Worm (Caenorhabditis elegans) whole organism, young adult: ENCODE measurements around the gene T02H6.5.

Source experiments
- C06A6.2 ChIP-seq: fragments of 200-800 bp; sonication (Bioruptor generic); conservative IDR thresholded peaks from 2 replicates; pipeline ENCODE4 v1.3.6; 2022; ENCODE audit warnings: missing genetic modification characterization, missing compliant biosample characterization
- C17E4.6 ChIP-seq: fragments of 200-800 bp; sonication (Bioruptor generic); IDR thresholded peaks from 2 replicates; pipeline ENCODE4 v1.3.6; 2022; ENCODE audit warnings: missing genetic modification reagents, missing genetic modification characterization, missing compliant biosample characterization
- D2030.7 ChIP-seq: fragments of 200-800 bp; sonication (Bioruptor generic); IDR thresholded peaks from 2 replicates; pipeline ENCODE4 v1.3.6; 2022; ENCODE audit warnings: missing genetic modification reagents, missing genetic modification characterization, missing compliant biosample characterization
- F33H1.4 ChIP-seq: fragments of 200-800 bp; sonication (Bioruptor generic); IDR thresholded peaks from 2 replicates; pipeline ENCODE4 v1.3.6; 2022; ENCODE audit warnings: missing genetic modification reagents, missing genetic modification characterization, missing compliant biosample characterization
- F37B4.10 ChIP-seq: fragments of 200-800 bp; sonication (Bioruptor generic); IDR thresholded peaks from 2 replicates; pipeline ENCODE4 v1.3.6; 2022; ENCODE audit warnings: missing genetic modification characterization, missing compliant biosample characterization
- F39B2.1 ChIP-seq: fragments of 200-800 bp; sonication (Bioruptor generic); IDR thresholded peaks from 2 replicates; pipeline ENCODE4 v1.3.6; 2022; ENCODE audit warnings: missing genetic modification reagents, missing genetic modification characterization, missing compliant biosample characterization
- K11D2.4 ChIP-seq: fragments of 200-800 bp; sonication (Bioruptor generic); IDR thresholded peaks from 2 replicates; pipeline ENCODE4 v1.3.6; 2022; ENCODE audit warnings: missing genetic modification reagents, missing genetic modification characterization, missing compliant biosample characterization
- Y53G8AR.9 ChIP-seq: fragments of 200-800 bp; sonication (Bioruptor generic); conservative IDR thresholded peaks from 2 replicates; pipeline ENCODE4 v1.3.6; 2022; ENCODE audit warnings: missing genetic modification reagents, missing genetic modification characterization, missing compliant biosample characterization
- Y56A3A.18 ChIP-seq: fragments of 200-800 bp; sonication (Bioruptor generic); IDR thresholded peaks from 2 replicates; pipeline ENCODE4 v1.3.6; 2022; ENCODE audit warnings: missing genetic modification reagents, missing genetic modification characterization, missing compliant biosample characterization
- Y95B8A.8 ChIP-seq: fragments of 200-800 bp; sonication (Bioruptor generic); IDR thresholded peaks from 2 replicates; pipeline ENCODE4 v1.3.6; 2022; ENCODE audit warnings: missing genetic modification reagents, missing genetic modification characterization, missing compliant biosample characterization
- aptf-2 ChIP-seq: fragments of 200-800 bp; sonication (Bioruptor generic); conservative IDR thresholded peaks from 2 replicates; pipeline ENCODE4 v1.3.6; 2022; ENCODE audit warnings: missing genetic modification reagents, missing genetic modification characterization, missing compliant biosample characterization
- aptf-3 ChIP-seq: fragments of 200-800 bp; sonication (Bioruptor generic); IDR thresholded peaks from 2 replicates; pipeline ENCODE4 v1.3.6; 2022; ENCODE audit warnings: missing genetic modification characterization, missing compliant biosample characterization
- attf-3 ChIP-seq: fragments of 200-800 bp; sonication (Bioruptor generic); conservative IDR thresholded peaks from 2 replicates; pipeline ENCODE4 v1.3.6; 2022; ENCODE audit warnings: missing genetic modification reagents, missing genetic modification characterization, missing compliant biosample characterization
- attf-6 ChIP-seq: fragments of 200-800 bp; sonication (Bioruptor generic); IDR thresholded peaks from 2 replicates; pipeline ENCODE4 v1.3.6; 2022; ENCODE audit warnings: missing genetic modification reagents, missing genetic modification characterization, missing compliant biosample characterization
- bed-1 ChIP-seq: fragments of 200-800 bp; sonication (Bioruptor generic); IDR thresholded peaks from 2 replicates; pipeline ENCODE4 v1.3.6; 2022; ENCODE audit warnings: missing genetic modification reagents, missing genetic modification characterization, missing compliant biosample characterization
- cebp-2 ChIP-seq: fragments of 200-800 bp; sonication (Bioruptor generic); IDR thresholded peaks from 2 replicates; pipeline ENCODE4 v1.3.6; 2022; ENCODE audit warnings: missing genetic modification characterization, missing compliant biosample characterization
- ceh-100 ChIP-seq: fragments of 200-800 bp; sonication (Bioruptor generic); IDR thresholded peaks from 2 replicates; pipeline ENCODE4 v1.3.6; 2022; ENCODE audit warnings: missing genetic modification reagents, missing genetic modification characterization, missing compliant biosample characterization
- ceh-40 ChIP-seq: fragments of 200-800 bp; sonication (Bioruptor generic); IDR thresholded peaks from 2 replicates; pipeline ENCODE4 v1.3.6; 2022; ENCODE audit warnings: missing genetic modification characterization, missing compliant biosample characterization
- ceh-58 ChIP-seq: fragments of 200-800 bp; sonication (Bioruptor generic); IDR thresholded peaks from 2 replicates; pipeline ENCODE4 v1.3.6; 2022; ENCODE audit warnings: missing genetic modification characterization, missing compliant biosample characterization
- ceh-91 ChIP-seq: fragments of 200-800 bp; sonication (Bioruptor generic); IDR thresholded peaks from 2 replicates; pipeline ENCODE4 v1.3.6; 2022; ENCODE audit warnings: missing genetic modification reagents, missing genetic modification characterization, missing compliant biosample characterization
- dox-1 ChIP-seq: fragments of 200-800 bp; sonication (Bioruptor generic); IDR thresholded peaks from 2 replicates; pipeline ENCODE4 v1.3.6; 2022; ENCODE audit warnings: missing genetic modification reagents, missing genetic modification characterization, missing compliant biosample characterization
- egl-18 ChIP-seq: fragments of 200-800 bp; sonication (Bioruptor generic); IDR thresholded peaks from 2 replicates; pipeline ENCODE4 v1.3.6; 2022; ENCODE audit warnings: missing genetic modification reagents, missing genetic modification characterization, missing compliant biosample characterization
- egl-44 ChIP-seq: fragments of 200-800 bp; sonication (Bioruptor generic); IDR thresholded peaks from 2 replicates; pipeline ENCODE4 v1.3.6; 2022; ENCODE audit warnings: missing genetic modification reagents, missing genetic modification characterization, missing compliant biosample characterization
- egrh-3 ChIP-seq: fragments of 200-800 bp; sonication (Bioruptor generic); IDR thresholded peaks from 2 replicates; pipeline ENCODE4 v1.3.6; 2022; ENCODE audit warnings: missing genetic modification reagents, missing genetic modification characterization, missing compliant biosample characterization
- hmg-20 ChIP-seq: fragments of 200-800 bp; sonication (Bioruptor generic); IDR thresholded peaks from 2 replicates; pipeline ENCODE4 v1.3.6; 2022; ENCODE audit warnings: missing genetic modification reagents, missing genetic modification characterization, missing compliant biosample characterization
- hsf-1 ChIP-seq: fragments of 200-800 bp; sonication (Bioruptor generic); IDR thresholded peaks from 2 replicates; pipeline ENCODE4 v1.3.6; 2022; ENCODE audit warnings: missing genetic modification reagents, missing genetic modification characterization, missing compliant biosample characterization
- lag-1 ChIP-seq: fragments of 200-800 bp; sonication (Bioruptor generic); IDR thresholded peaks from 2 replicates; pipeline ENCODE4 v1.3.6; 2022; ENCODE audit warnings: missing genetic modification reagents, missing genetic modification characterization, missing compliant biosample characterization
- let-526 ChIP-seq: fragments of 200-800 bp; sonication (Bioruptor generic); IDR thresholded peaks from 2 replicates; pipeline ENCODE4 v1.3.6; 2022; ENCODE audit warnings: missing genetic modification reagents, missing genetic modification characterization, missing compliant biosample characterization
- lin-26 ChIP-seq: fragments of 200-800 bp; sonication (Bioruptor generic); IDR thresholded peaks from 2 replicates; pipeline ENCODE4 v1.3.6; 2022; ENCODE audit warnings: missing genetic modification reagents, missing genetic modification characterization, missing compliant biosample characterization
- madf-3 ChIP-seq: fragments of 200-800 bp; sonication (Bioruptor generic); IDR thresholded peaks from 2 replicates; pipeline ENCODE4 v1.3.6; 2022; ENCODE audit warnings: missing genetic modification reagents, missing genetic modification characterization, missing compliant biosample characterization
- madf-6 ChIP-seq: fragments of 200-800 bp; sonication (Bioruptor generic); IDR thresholded peaks from 2 replicates; pipeline ENCODE4 v1.3.6; 2022; ENCODE audit warnings: missing genetic modification reagents, missing genetic modification characterization, missing compliant biosample characterization
- madf-8 ChIP-seq: fragments of 200-800 bp; sonication (Bioruptor generic); conservative IDR thresholded peaks from 2 replicates; pipeline ENCODE4 v1.3.6; 2022; ENCODE audit warnings: missing genetic modification reagents, missing genetic modification characterization, missing compliant biosample characterization
- mcd-1 ChIP-seq: fragments of 200-800 bp; sonication (Bioruptor generic); IDR thresholded peaks from 2 replicates; pipeline ENCODE4 v1.3.6; 2022; ENCODE audit warnings: missing genetic modification reagents, missing genetic modification characterization, missing compliant biosample characterization
- nfya-2 ChIP-seq: fragments of 200-800 bp; sonication (Bioruptor generic); IDR thresholded peaks from 2 replicates; pipeline ENCODE4 v1.3.6; 2022; ENCODE audit warnings: missing genetic modification reagents, missing genetic modification characterization, missing compliant biosample characterization
- ztf-25 ChIP-seq: fragments of 200-800 bp; sonication (Bioruptor generic); IDR thresholded peaks from 2 replicates; pipeline ENCODE4 v1.3.6; 2022; ENCODE audit warnings: missing genetic modification reagents, missing genetic modification characterization, missing compliant biosample characterization
- ztf-28 ChIP-seq: fragments of 200-800 bp; sonication (Bioruptor generic); IDR thresholded peaks from 2 replicates; pipeline ENCODE4 v1.3.6; 2022; ENCODE audit warnings: missing genetic modification reagents, missing genetic modification characterization, missing compliant biosample characterization
- ztf-6 ChIP-seq: fragments of 200-800 bp; sonication (Bioruptor generic); IDR thresholded peaks from 2 replicates; pipeline ENCODE4 v1.3.6; 2022; ENCODE audit warnings: missing genetic modification reagents, missing genetic modification characterization, missing compliant biosample characterization

The T02H6.5 gene

DNA sequence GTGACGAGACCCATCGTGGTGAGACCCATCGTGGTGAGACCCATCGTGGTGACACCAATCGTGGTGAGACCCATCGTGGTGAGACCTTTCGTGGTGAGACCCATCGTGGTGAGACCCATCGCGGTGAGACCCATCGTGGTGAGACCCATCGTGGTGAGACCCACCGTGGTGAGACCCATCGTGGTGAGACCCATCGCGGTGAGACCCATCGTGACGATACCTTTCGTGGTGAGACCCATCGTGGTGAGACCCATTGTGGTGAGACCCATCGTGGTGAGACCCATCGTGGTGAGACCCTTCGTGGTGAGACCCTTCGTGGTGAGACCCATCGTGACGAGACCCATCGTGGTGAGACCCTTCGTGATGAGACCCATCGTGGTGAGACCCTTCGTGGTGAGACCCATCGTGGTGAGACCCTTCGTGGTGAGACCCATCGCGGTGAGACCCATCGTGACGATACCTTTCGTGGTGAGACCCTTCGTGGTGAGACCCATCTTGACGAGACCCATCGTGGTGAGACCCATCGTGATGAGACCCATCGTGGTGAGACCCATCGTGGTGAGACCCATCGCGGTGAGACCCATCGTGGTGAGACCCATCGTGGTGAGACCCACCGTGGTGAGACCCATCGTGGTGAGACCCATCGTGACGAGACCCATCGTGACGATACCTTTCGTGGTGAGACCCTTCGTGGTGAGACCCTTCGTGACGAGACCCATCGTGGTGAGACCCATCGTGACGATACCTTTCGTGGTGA lies 12.0 kb downstream of the T02H6.5 start:
- TF ChIP-seq hmg-20 = 0 out of 2 replicates have a peak, but pooled peaks have one; percentile 32
- 0 out of 2 replicates have a peak, but pooled peaks have one; percentile 31 for TF ChIP-seq ceh-100
- peak; percentile 85 for TF ChIP-seq Y53G8AR.9 (GFP tag; lab: Robert Waterston, UW)
- peak; percentile 78 for TF ChIP-seq F33H1.4 (GFP tag; lab: Robert Waterston, UW)
- TF ChIP-seq K11D2.4 = 0 out of 2 replicates have a peak, but pooled peaks have one; percentile 44
- TF ChIP-seq Y56A3A.18 (GFP tag; lab: Robert Waterston, UW) = peak; percentile 12; the same call in 1 of the 2 replicates
- TF ChIP-seq ceh-58 (GFP tag; lab: Robert Waterston, UW) = peak; percentile 98
- peak; percentile 78; the same call in 1 of the 2 replicates for TF ChIP-seq F39B2.1 (GFP tag; lab: Robert Waterston, UW)
- 0 out of 2 replicates have a peak, but pooled peaks have one; percentile 18 for TF ChIP-seq madf-6 (GFP tag; lab: Robert Waterston, UW)
- TF ChIP-seq ztf-25 (GFP tag; lab: Robert Waterston, UW) = peak; percentile 64; the same call in 1 of the 2 replicates
- TF ChIP-seq madf-8 (GFP tag; lab: Robert Waterston, UW) = peak; percentile 31
- 0 out of 2 replicates have a peak, but pooled peaks have one; percentile 13 for TF ChIP-seq aptf-2
- TF ChIP-seq egl-44 (GFP tag; lab: Robert Waterston, UW) = 0 out of 2 replicates have a peak, but pooled peaks have one; percentile 75
- peak; percentile 46; the same call in 1 of the 2 replicates for TF ChIP-seq C06A6.2 (GFP tag; lab: Robert Waterston, UW)
- TF ChIP-seq let-526 (GFP tag; lab: Robert Waterston, UW) = 0 out of 2 replicates have a peak, but pooled peaks have one; percentile 47
- TF ChIP-seq cebp-2 (GFP tag; lab: Robert Waterston, UW) = peak; percentile 84; the same call in 1 of the 2 replicates
- TF ChIP-seq lin-26 = peak; percentile 73
- peak; percentile 93 for TF ChIP-seq madf-3 (GFP tag; lab: Robert Waterston, UW)
- peak; percentile 87; the same call in 1 of the 2 replicates for TF ChIP-seq lag-1 (GFP tag; lab: Robert Waterston, UW)
- TF ChIP-seq ztf-6 = 0 out of 2 replicates have a peak, but pooled peaks have one; percentile 54
- TF ChIP-seq attf-3 (GFP tag; lab: Robert Waterston, UW) = 0 out of 2 replicates have a peak, but pooled peaks have one; percentile 8
- TF ChIP-seq aptf-3 (GFP tag; lab: Robert Waterston, UW) = 0 out of 2 replicates have a peak, but pooled peaks have one; percentile 75
- 0 out of 2 replicates have a peak, but pooled peaks have one; percentile 20 for TF ChIP-seq Y95B8A.8 (GFP tag; lab: Robert Waterston, UW)
- peak; percentile 81; the same call in 1 of the 2 replicates for TF ChIP-seq egrh-3 (GFP tag; lab: Robert Waterston, UW)
- peak; percentile 41; the same call in 1 of the 2 replicates for TF ChIP-seq ceh-91 (GFP tag; lab: Robert Waterston, UW)
- peak; percentile 59; the same call in 1 of the 2 replicates for TF ChIP-seq ceh-40
- TF ChIP-seq nfya-2 (GFP tag; lab: Robert Waterston, UW) = 0 out of 2 replicates have a peak, but pooled peaks have one; percentile 74
- peak; percentile 79 for TF ChIP-seq ztf-28 (GFP tag; lab: Robert Waterston, UW)
- TF ChIP-seq dox-1 (GFP tag; lab: Robert Waterston, UW) = peak; percentile 51; the same call in 1 of the 2 replicates
- TF ChIP-seq C17E4.6 (GFP tag; lab: Robert Waterston, UW) = 0 out of 2 replicates have a peak, but pooled peaks have one; percentile 22
- 0 out of 2 replicates have a peak, but pooled peaks have one; percentile 27 for TF ChIP-seq attf-6 (GFP tag; lab: Robert Waterston, UW)
- TF ChIP-seq mcd-1 (GFP tag; lab: Robert Waterston, UW) = 0 out of 2 replicates have a peak, but pooled peaks have one; percentile 10
- TF ChIP-seq bed-1 (GFP tag; lab: Robert Waterston, UW) = peak; percentile 88; the same call in 1 of the 2 replicates
- TF ChIP-seq hsf-1 = peak; percentile 73; the same call in 1 of the 2 replicates
- TF ChIP-seq egl-18 (GFP tag; lab: Robert Waterston, UW) = peak; percentile 74; the same call in 1 of the 2 replicates

DNA sequence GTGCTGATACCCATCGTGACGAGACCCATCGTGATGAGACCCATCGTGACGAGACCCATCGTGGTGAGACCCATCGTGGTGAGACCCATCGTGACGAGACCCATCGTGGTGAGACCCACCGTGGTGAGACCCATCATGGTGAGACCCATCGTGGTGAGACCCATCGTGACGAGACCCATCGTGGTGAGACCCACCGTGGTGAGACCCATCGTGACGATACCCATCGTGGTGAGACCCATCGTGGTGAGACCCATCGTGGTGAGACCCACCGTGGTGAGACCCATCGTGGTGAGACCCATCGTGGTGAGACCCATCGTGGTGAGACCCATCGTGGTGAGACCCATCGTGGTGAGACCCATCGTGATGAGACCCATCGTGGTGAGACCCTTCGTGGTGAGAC lies 13.5 kb downstream of the T02H6.5 start:
- TF ChIP-seq lin-26 (0 out of 2 replicates have a peak, but pooled peaks have one; percentile 11), D2030.7 (GFP tag; lab: Robert Waterston, UW) (peak; percentile 18; the same call in 1 of the 2 replicates), ztf-25 (GFP tag; lab: Robert Waterston, UW) (0 out of 2 replicates have a peak, but pooled peaks have one; percentile 12), attf-6 (GFP tag; lab: Robert Waterston, UW) (0 out of 2 replicates have a peak, but pooled peaks have one; percentile 45), egrh-3 (GFP tag; lab: Robert Waterston, UW) (peak; percentile 50; the same call in 1 of the 2 replicates), madf-6 (GFP tag; lab: Robert Waterston, UW) (0 out of 2 replicates have a peak, but pooled peaks have one; percentile 36), F33H1.4 (GFP tag; lab: Robert Waterston, UW) (peak; percentile 64; the same call in 1 of the 2 replicates), aptf-2 (peak; percentile 21; the same call in 1 of the 2 replicates), F37B4.10 (0 out of 2 replicates have a peak, but pooled peaks have one; percentile 44), ceh-91 (GFP tag; lab: Robert Waterston, UW) (peak; percentile 44)
- TF ChIP-seq, all 124 proteins: peak for 10; not testable (repeated sequence) for 114
